Fruit fly (Drosophila melanogaster) whole organism, embryonic: Measurements from ENCODE around the gene Rtca.

ENCODE experiments used
- Atf-2 ChIP-seq: fragments of 200-800 bp; sonication (Bioruptor generic); optimal IDR thresholded peaks from 2 replicates; lab custom pipeline; 2016; ENCODE audit warnings: missing biosample characterization, missing genetic modification characterization
- Bdp1 ChIP-seq: fragments of 200-800 bp; sonication (Bioruptor generic); optimal IDR thresholded peaks from 3 replicates; lab custom pipeline; 2016; ENCODE audit warnings: missing biosample characterization, missing genetic modification characterization
- CG10366 ChIP-seq: fragments of 200-800 bp; sonication (Bioruptor generic); IDR thresholded peaks from 2 replicates; pipeline ENCODE4 v1.3.6; 2022; ENCODE audit warnings: missing biosample characterization, missing genetic modification characterization
- CG10543 ChIP-seq: fragments of 200-800 bp; sonication (Bioruptor generic); optimal IDR thresholded peaks from 3 replicates; lab custom pipeline; 2017; ENCODE audit warnings: missing biosample characterization, mild to moderate bottlenecking, missing genetic modification characterization, moderate library complexity
- CG10565 ChIP-seq: fragments of 200-800 bp; sonication (Bioruptor generic); optimal IDR thresholded peaks from 3 replicates; lab custom pipeline; 2016; ENCODE audit warnings: missing biosample characterization, mild to moderate bottlenecking, missing genetic modification characterization
- CG12155 ChIP-seq: fragments of 200-800 bp; sonication (Bioruptor generic); optimal IDR thresholded peaks from 3 replicates; lab custom pipeline; 2016; ENCODE audit warnings: missing biosample characterization, missing genetic modification characterization
- CG14710 ChIP-seq: fragments of 200-800 bp; sonication (Bioruptor generic); optimal IDR thresholded peaks from 3 replicates; lab custom pipeline; 2019; ENCODE audit warnings: missing biosample characterization, mild to moderate bottlenecking, missing genetic modification characterization, moderate library complexity
- CG1529 ChIP-seq: fragments of 200-800 bp; sonication (Bioruptor generic); optimal IDR thresholded peaks from 3 replicates; lab custom pipeline; 2018; ENCODE audit warnings: missing biosample characterization, missing genetic modification characterization
- CG18764 ChIP-seq: fragments of 200-800 bp; sonication (Bioruptor generic); optimal IDR thresholded peaks from 3 replicates; lab custom pipeline; 2016; ENCODE audit warnings: missing biosample characterization, missing genetic modification characterization
- CG2889 ChIP-seq: fragments of 200-800 bp; sonication (Bioruptor generic); IDR thresholded peaks from 3 replicates; pipeline ENCODE4 v1.3.6; 2022; ENCODE audit warnings: missing biosample characterization, missing genetic modification characterization
- CG31441 ChIP-seq: fragments of 200-800 bp; sonication (Bioruptor generic); IDR thresholded peaks from 2 replicates; pipeline ENCODE4 v1.3.6; 2022; ENCODE audit warnings: missing biosample characterization, missing genetic modification characterization
- CG3163 ChIP-seq: fragments of 200-800 bp; sonication (Bioruptor generic); optimal IDR thresholded peaks from 3 replicates; lab custom pipeline; 2016; ENCODE audit warnings: missing biosample characterization, missing genetic modification characterization
- CG33213 ChIP-seq: fragments of 200-800 bp; sonication (Bioruptor generic); optimal IDR thresholded peaks from 3 replicates; lab custom pipeline; 2016; ENCODE audit warnings: missing biosample characterization, missing genetic modification characterization
- CG34422 ChIP-seq: fragments of 200-800 bp; sonication (Bioruptor generic); IDR thresholded peaks from 3 replicates; pipeline ENCODE4 v1.3.6; 2022; ENCODE audit warnings: missing biosample characterization, missing genetic modification characterization
- CG3995 ChIP-seq: fragments of 200-800 bp; sonication (Bioruptor generic); optimal IDR thresholded peaks from 3 replicates; lab custom pipeline; 2016; ENCODE audit warnings: missing biosample characterization, missing genetic modification characterization
- CG42726 ChIP-seq: fragments of 200-800 bp; sonication (Bioruptor generic); IDR thresholded peaks from 2 replicates; pipeline ENCODE4 v1.3.6; 2022; ENCODE audit warnings: missing biosample characterization, missing genetic modification characterization; ENCODE audit not compliant: partially characterized antibody
- CG9215 ChIP-seq: fragments of 200-800 bp; sonication (Bioruptor generic); IDR thresholded peaks from 2 replicates; pipeline ENCODE4 v1.3.6; 2022; ENCODE audit warnings: missing biosample characterization, missing genetic modification characterization
- CG9876 ChIP-seq: fragments of 200-800 bp; sonication (Bioruptor generic); optimal IDR thresholded peaks from 2 replicates; lab custom pipeline; 2016; ENCODE audit warnings: missing biosample characterization, missing genetic modification characterization
- CHES-1-like ChIP-seq: fragments of 200-800 bp; sonication (Bioruptor generic); optimal IDR thresholded peaks from 2 replicates; lab custom pipeline; 2016; ENCODE audit warnings: missing biosample characterization, missing genetic modification characterization
- Dp ChIP-seq: fragments of 200-800 bp; sonication (Bioruptor generic); optimal IDR thresholded peaks from 2 replicates; lab custom pipeline; 2018; ENCODE audit warnings: missing biosample characterization, mild to moderate bottlenecking, missing genetic modification characterization, moderate library complexity
- Dref ChIP-seq: fragments of 200-800 bp; sonication (Bioruptor generic); IDR thresholded peaks from 2 replicates; pipeline ENCODE4 v1.3.6; 2022; ENCODE audit warnings: missing biosample characterization, missing genetic modification characterization
- E2f2 ChIP-seq: fragments of 200-800 bp; sonication (Bioruptor generic); IDR thresholded peaks from 2 replicates; pipeline ENCODE4 v1.3.6; 2022; ENCODE audit warnings: missing biosample characterization, missing genetic modification characterization
- Eip74EF ChIP-seq, 2 experiments: fragments of 200-800 bp in 1 of 2; fragments of >200 bp in 1 of 2; sonication (Bioruptor generic) in 1 of 2; optimal IDR thresholded peaks; 2 replicates each; lab custom pipeline; 2017 to 2019; ENCODE audit warnings: missing biosample characterization in 2 of 2, missing genetic modification characterization in 2 of 2, mild to moderate bottlenecking in 1 of 2, moderate library complexity in 1 of 2
- HLH4C ChIP-seq: fragments of 200-800 bp; sonication (Bioruptor generic); IDR thresholded peaks from 3 replicates; pipeline ENCODE4 v1.3.6; 2022; ENCODE audit warnings: missing biosample characterization, missing genetic modification characterization; ENCODE audit not compliant: partially characterized antibody
- HmgD ChIP-seq: fragments of 200-800 bp; sonication (Bioruptor generic); optimal IDR thresholded peaks from 3 replicates; lab custom pipeline; 2016; ENCODE audit warnings: missing biosample characterization, missing genetic modification characterization
- Hr3 ChIP-seq: fragments of 200-800 bp; sonication (Bioruptor generic); optimal IDR thresholded peaks from 3 replicates; lab custom pipeline; 2016; ENCODE audit warnings: missing biosample characterization, missing genetic modification characterization
- Hr51 ChIP-seq, 2 experiments: fragments of 200-800 bp; sonication (Bioruptor generic); optimal IDR thresholded peaks; 2 replicates in 1 of 2; 3 replicates in 1 of 2; lab custom pipeline; 2016 to 2018; ENCODE audit warnings: missing biosample characterization in 2 of 2, missing genetic modification characterization in 2 of 2, mild to moderate bottlenecking in 1 of 2, moderate library complexity in 1 of 2
- Max ChIP-seq: fragments of 200-800 bp; sonication (Bioruptor generic); optimal IDR thresholded peaks from 2 replicates; lab custom pipeline; 2016; ENCODE audit warnings: missing biosample characterization, mild to moderate bottlenecking, missing genetic modification characterization
- Nf-YC ChIP-seq: fragments of 200-800 bp; optimal IDR thresholded peaks from 3 replicates; lab custom pipeline; 2019; ENCODE audit warnings: missing biosample characterization, mild to moderate bottlenecking, missing genetic modification characterization, moderate library complexity
- abd-A ChIP-seq: fragments of 200-800 bp; sonication (Bioruptor generic); optimal IDR thresholded peaks from 3 replicates; lab custom pipeline; 2019; ENCODE audit warnings: missing biosample characterization, mild to moderate bottlenecking, missing genetic modification characterization, moderate library complexity
- ap ChIP-seq: fragments of 200-800 bp; sonication (Bioruptor generic); IDR thresholded peaks from 2 replicates; pipeline ENCODE4 v1.3.6; 2022; ENCODE audit warnings: missing biosample characterization, missing genetic modification characterization
- ase ChIP-seq: fragments of 200-800 bp; sonication (Bioruptor generic); IDR thresholded peaks from 3 replicates; pipeline ENCODE4 v1.3.6; 2022; ENCODE audit warnings: missing biosample characterization, missing genetic modification characterization
- emc ChIP-seq: fragments of 200-800 bp; sonication (Bioruptor generic); optimal IDR thresholded peaks from 2 replicates; lab custom pipeline; 2016; ENCODE audit warnings: missing biosample characterization, missing genetic modification characterization
- ems ChIP-seq: fragments of 200-800 bp; sonication (Bioruptor generic); optimal IDR thresholded peaks from 3 replicates; lab custom pipeline; 2016; ENCODE audit warnings: missing biosample characterization, missing genetic modification characterization
- eve ChIP-seq, 2 experiments: fragments of >200 bp; optimal IDR thresholded peaks; 2 replicates each; lab custom pipeline; 2017; ENCODE audit warnings: missing biosample characterization in 2 of 2, missing genetic modification characterization in 2 of 2
- fd96Cb ChIP-seq: fragments of 200-800 bp; sonication (Bioruptor generic); optimal IDR thresholded peaks from 2 replicates; lab custom pipeline; 2018; ENCODE audit warnings: missing biosample characterization, mild to moderate bottlenecking, missing genetic modification characterization, moderate library complexity
- gsb ChIP-seq: fragments of 200-800 bp; sonication (Bioruptor generic); IDR thresholded peaks from 2 replicates; pipeline ENCODE4 v1.3.6; 2022; ENCODE audit warnings: missing biosample characterization, missing genetic modification characterization
- gsb-n ChIP-seq: fragments of 200-800 bp; sonication (Bioruptor generic); optimal IDR thresholded peaks from 3 replicates; lab custom pipeline; 2018; ENCODE audit warnings: missing biosample characterization, mild to moderate bottlenecking, missing genetic modification characterization
- hb ChIP-seq: fragments of 200-800 bp; sonication (Bioruptor generic); IDR thresholded peaks from 3 replicates; pipeline ENCODE4 v1.3.6; 2022; ENCODE audit warnings: missing biosample characterization, missing genetic modification characterization; ENCODE audit not compliant: partially characterized antibody
- lmd ChIP-seq: fragments of 200-800 bp; sonication (Bioruptor generic); IDR thresholded peaks from 2 replicates; pipeline ENCODE4 v1.3.6; 2022; ENCODE audit warnings: missing biosample characterization, missing genetic modification characterization
- mld ChIP-seq: fragments of 200-800 bp; sonication (Bioruptor generic); IDR thresholded peaks from 3 replicates; pipeline ENCODE4 v1.3.6; 2022; ENCODE audit warnings: missing biosample characterization, missing genetic modification characterization; ENCODE audit not compliant: partially characterized antibody
- nmo ChIP-seq: fragments of 200-800 bp; sonication (Bioruptor generic); optimal IDR thresholded peaks from 2 replicates; lab custom pipeline; 2018; ENCODE audit warnings: missing biosample characterization, mild to moderate bottlenecking, missing genetic modification characterization, moderate library complexity
- peb ChIP-seq: fragments of 200-800 bp; sonication (Bioruptor generic); IDR thresholded peaks from 2 replicates; pipeline ENCODE4 v1.3.6; 2022; ENCODE audit warnings: missing biosample characterization, missing genetic modification characterization
- run ChIP-seq: fragments of 200-800 bp; sonication (Bioruptor generic); optimal IDR thresholded peaks from 3 replicates; lab custom pipeline; 2018; ENCODE audit warnings: missing biosample characterization, mild to moderate bottlenecking, missing genetic modification characterization
- shn ChIP-seq: fragments of 200-800 bp; sonication (Bioruptor generic); optimal IDR thresholded peaks from 3 replicates; lab custom pipeline; 2016; ENCODE audit warnings: missing biosample characterization, missing genetic modification characterization
- stc ChIP-seq: fragments of 200-800 bp; sonication (Bioruptor generic); IDR thresholded peaks from 2 replicates; pipeline ENCODE4 v1.3.6; 2022; ENCODE audit warnings: missing biosample characterization, missing genetic modification characterization
- tin ChIP-seq: fragments of 200-800 bp; sonication (Bioruptor generic); optimal IDR thresholded peaks from 3 replicates; lab custom pipeline; 2016; ENCODE audit warnings: missing biosample characterization, missing genetic modification characterization
- tup ChIP-seq: fragments of 200-800 bp; sonication (Bioruptor generic); optimal IDR thresholded peaks from 2 replicates; lab custom pipeline; 2016; ENCODE audit warnings: missing biosample characterization, mild to moderate bottlenecking, missing genetic modification characterization, moderate library complexity
- twi ChIP-seq: fragments of 200-800 bp; optimal IDR thresholded peaks from 2 replicates; lab custom pipeline; 2019; ENCODE audit warnings: missing biosample characterization, mild to moderate bottlenecking, missing genetic modification characterization, moderate library complexity
- vnd ChIP-seq: fragments of 200-800 bp; sonication (Bioruptor generic); IDR thresholded peaks from 3 replicates; pipeline ENCODE4 v1.3.6; 2022; ENCODE audit warnings: missing biosample characterization, missing genetic modification characterization; ENCODE audit not compliant: partially characterized antibody
- wek ChIP-seq: fragments of 200-800 bp; sonication (Bioruptor generic); optimal IDR thresholded peaks from 3 replicates; lab custom pipeline; 2018; ENCODE audit warnings: missing biosample characterization, mild to moderate bottlenecking, missing genetic modification characterization, moderate library complexity
- zen ChIP-seq: fragments of 200-800 bp; sonication (Bioruptor generic); optimal IDR thresholded peaks from 3 replicates; lab custom pipeline; 2018; ENCODE audit warnings: missing biosample characterization, mild to moderate bottlenecking, missing genetic modification characterization, moderate library complexity

Rtca gene

dm6 chrX:2073325-2073724, 1.1 kb downstream of the Rtca start, which contains the start of gene CG4199 (continued):
- TF ChIP-seq CG14710 (tag; lab: Kevin White, UChicago) (peak; percentile 48), run (tag; lab: Kevin White, UChicago) (no peak), CG3995 (GFP tag; lab: Kevin White, UChicago) (peak; percentile 90), mld (no peak), Hr3 (GFP tag; lab: Kevin White, UChicago) (no peak), CG1529 (no peak), gsb (GFP tag; lab: Robert Waterston, UW) (no peak), twi (no peak), peb (GFP tag; lab: Robert Waterston, UW) (no peak), CG3163 (no peak), Max (GFP tag; lab: Kevin White, UChicago) (no peak), Bdp1 (GFP tag; lab: Kevin White, UChicago) (no peak), ap (no peak), E2f2 (GFP tag; lab: Robert Waterston, UW) (peak; percentile 80), tup (GFP tag; lab: Kevin White, UChicago) (no peak), abd-A (no peak), Atf-2 (GFP tag; lab: Kevin White, UChicago) (no peak), emc (GFP tag; lab: Kevin White, UChicago) (no peak), wek (GFP tag; lab: Kevin White, UChicago) (no peak), HmgD (GFP tag; lab: Kevin White, UChicago) (peak; percentile 27), CG31441 (GFP tag; lab: Robert Waterston, UW) (no peak), hb (0 out of 3 replicates have a peak, but pooled peaks have one; percentile 36), CG12155 (GFP tag; lab: Kevin White, UChicago) (no peak), gsb-n (tag; lab: Kevin White, UChicago) (no peak), nmo (GFP tag; lab: Kevin White, UChicago) (peak; percentile 24), CG9215 (GFP tag; lab: Robert Waterston, UW) (no peak), Hr51 (GFP tag; optimal IDR thresholded peaks at IDR 0.05; lab: Kevin White, UChicago) (no peak), CG10366 (no peak), CG2889 (GFP tag; lab: Robert Waterston, UW) (no peak), fd96Cb (tag; lab: Kevin White, UChicago) (no peak), CG34422 (peak; percentile 47; the same call in 1 of the 3 replicates), Nf-YC (tag; lab: Kevin White, UChicago) (no peak), CG10543 (no peak), eve (GFP tag; optimal IDR thresholded peaks at IDR 0.05; lab: Kevin White, UChicago) (no peak), ase (GFP tag; lab: Robert Waterston, UW) (no peak), CG9876 (no peak), Dref (GFP tag; lab: Robert Waterston, UW) (peak; percentile 44), vnd (GFP tag; lab: Robert Waterston, UW) (no peak), lmd (GFP tag; lab: Robert Waterston, UW) (no peak), Eip74EF (GFP tag; optimal IDR thresholded peaks at IDR 0.05; lab: Kevin White, UChicago) (no peak), Dp (GFP tag; lab: Kevin White, UChicago) (peak; percentile 72), stc (GFP tag; lab: Robert Waterston, UW) (no peak), shn (GFP tag; lab: Kevin White, UChicago) (no peak), CG42726 (GFP tag; lab: Robert Waterston, UW) (no peak), CHES-1-like (GFP tag; lab: Kevin White, UChicago) (peak; percentile 52), zen (tag; lab: Kevin White, UChicago) (no peak), CG33213 (GFP tag; lab: Kevin White, UChicago) (peak; percentile 0), HLH4C (no peak; the same call in 2 of the 3 replicates), CG18764 (GFP tag; lab: Kevin White, UChicago) (no peak), tin (GFP tag; lab: Kevin White, UChicago) (no peak), CG10565 (GFP tag; lab: Kevin White, UChicago) (no peak), ems (peak; percentile 5)
